Worm (Caenorhabditis elegans) whole organism, L4 larva: ENCODE results near the gene K01A12.2.

Experiments
- R02D3.7 ChIP-seq: fragments of 150-350 bp; sonication (generic microtip); optimal IDR thresholded peaks from 3 replicates; lab custom pipeline; 2014; ENCODE audit warnings: missing biosample characterization, missing genetic modification characterization
- ceh-32 ChIP-seq: sonication (generic microtip); optimal IDR thresholded peaks from 2 replicates; lab custom pipeline; 2016; ENCODE audit warnings: mild to moderate bottlenecking, missing genetic modification characterization, missing compliant biosample characterization; ENCODE audit not compliant: poor library complexity
- ceh-82 ChIP-seq: sonication (generic microtip); optimal IDR thresholded peaks from 2 replicates; lab custom pipeline; 2017; ENCODE audit warnings: missing biosample characterization, missing genetic modification characterization
- jun-1 ChIP-seq: fragments of 150-350 bp; optimal IDR thresholded peaks from 2 replicates; lab custom pipeline; 2014; ENCODE audit warnings: missing biosample characterization, missing genetic modification reagents, missing genetic modification characterization
- lir-3 ChIP-seq: sonication (generic microtip); optimal IDR thresholded peaks from 2 replicates; lab custom pipeline; 2016; ENCODE audit warnings: mild to moderate bottlenecking, missing genetic modification characterization, missing compliant biosample characterization
- nhr-76 ChIP-seq: fragments of 150-350 bp; optimal IDR thresholded peaks from 2 replicates; lab custom pipeline; 2014; ENCODE audit warnings: missing biosample characterization, missing genetic modification characterization
- snpc-4 ChIP-seq: fragments of 150-350 bp; optimal IDR thresholded peaks from 2 replicates; lab custom pipeline; 2014; ENCODE audit warnings: missing biosample characterization, missing genetic modification characterization
- unc-39 ChIP-seq: sonication (generic microtip); optimal IDR thresholded peaks from 2 replicates; lab custom pipeline; 2017; ENCODE audit warnings: missing biosample characterization, missing genetic modification characterization
- vab-7 ChIP-seq: fragments of 200-800 bp; sonication (Bioruptor generic); IDR thresholded peaks from 2 replicates; pipeline ENCODE4 v1.3.6; 2022; ENCODE audit warnings: missing genetic modification reagents, missing genetic modification characterization, missing compliant biosample characterization

ce11 chrX:8569159-8569558 lies 44.0 kb upstream of the K01A12.2 start:
- TF ChIP-seq ceh-32 (tag; lab: Kevin White, UChicago): no peak
- TF ChIP-seq snpc-4 (tag; lab: Kevin White, UChicago): no peak
- TF ChIP-seq unc-39: no peak
- no peak for TF ChIP-seq nhr-76
- no peak for TF ChIP-seq vab-7 (GFP tag; lab: Robert Waterston, UW)
- no peak for TF ChIP-seq ceh-82 (tag; lab: Kevin White, UChicago)
- TF ChIP-seq R02D3.7 (tag; lab: Kevin White, UChicago): no peak
- TF ChIP-seq lir-3 (tag; lab: Kevin White, UChicago): no peak
- TF ChIP-seq jun-1 (tag; lab: Kevin White, UChicago): no peak
